Worm (Caenorhabditis elegans) whole organism, late embryonic: Measurements from ENCODE around the gene gasr-8.

ENCODE experiments used
- C08G9.2 ChIP-seq: sonication (generic microtip); optimal IDR thresholded peaks from 2 replicates; lab custom pipeline; 2016; ENCODE audit warnings: mild to moderate bottlenecking, missing genetic modification characterization, moderate library complexity, missing compliant biosample characterization
- C38D4.7 ChIP-seq: fragments of 200-800 bp; sonication (Bioruptor generic); optimal IDR thresholded peaks from 2 replicates; lab custom pipeline; 2018; ENCODE audit warnings: mild to moderate bottlenecking, missing genetic modification characterization, moderate library complexity, missing compliant biosample characterization
- F13H6.1 ChIP-seq: sonication (generic microtip); optimal IDR thresholded peaks from 2 replicates; lab custom pipeline; 2016; ENCODE audit warnings: missing genetic modification characterization, missing compliant biosample characterization
- K09A11.1 ChIP-seq: sonication (generic microtip); optimal IDR thresholded peaks from 2 replicates; lab custom pipeline; 2017; ENCODE audit warnings: antibody characterized with exemption, mild to moderate bottlenecking, missing genetic modification characterization, missing compliant biosample characterization; ENCODE audit not compliant: insufficient read depth
- Y22D7AL.16 ChIP-seq: sonication (generic microtip); optimal IDR thresholded peaks from 2 replicates; lab custom pipeline; 2016; ENCODE audit warnings: missing genetic modification characterization, missing compliant biosample characterization
- ahr-1 ChIP-seq: sonication (generic microtip); optimal IDR thresholded peaks from 2 replicates; lab custom pipeline; 2016; ENCODE audit warnings: missing genetic modification characterization, missing compliant biosample characterization
- ceh-14 ChIP-seq: sonication (generic microtip); optimal IDR thresholded peaks from 2 replicates; lab custom pipeline; 2016; ENCODE audit warnings: missing genotype, missing genetic modification characterization, missing compliant biosample characterization
- ceh-18 ChIP-seq: sonication (generic microtip); optimal IDR thresholded peaks from 2 replicates; lab custom pipeline; 2016; ENCODE audit warnings: missing genetic modification characterization, missing compliant biosample characterization
- ceh-19 ChIP-seq: fragments of 200-800 bp; sonication (Bioruptor generic); optimal IDR thresholded peaks from 2 replicates; lab custom pipeline; 2018; ENCODE audit warnings: mild to moderate bottlenecking, missing genetic modification characterization, missing compliant biosample characterization
- ceh-2 ChIP-seq: sonication (generic microtip); optimal IDR thresholded peaks from 2 replicates; lab custom pipeline; 2016; ENCODE audit warnings: missing genotype, missing genetic modification characterization, missing compliant biosample characterization
- ceh-24 ChIP-seq: sonication (generic microtip); optimal IDR thresholded peaks from 2 replicates; lab custom pipeline; 2016; ENCODE audit warnings: mild to moderate bottlenecking, missing genetic modification characterization, missing compliant biosample characterization
- ceh-30 ChIP-seq: fragments of 150-350 bp; optimal IDR thresholded peaks from 2 replicates; lab custom pipeline; 2014; ENCODE audit warnings: missing biosample characterization, missing genetic modification characterization
- ceh-31 ChIP-seq: sonication (generic microtip); optimal IDR thresholded peaks from 2 replicates; lab custom pipeline; 2016; ENCODE audit warnings: missing genetic modification characterization, missing compliant biosample characterization
- ceh-34 ChIP-seq: sonication (generic microtip); optimal IDR thresholded peaks from 2 replicates; lab custom pipeline; 2016; ENCODE audit warnings: mild to moderate bottlenecking, missing genetic modification characterization, missing compliant biosample characterization
- ceh-45 ChIP-seq: fragments of 200-800 bp; sonication (Bioruptor generic); IDR thresholded peaks from 2 replicates; pipeline ENCODE4 v1.3.6; 2022; ENCODE audit warnings: missing genetic modification reagents, missing genetic modification characterization, missing compliant biosample characterization
- ceh-48 ChIP-seq: sonication (generic microtip); optimal IDR thresholded peaks from 2 replicates; lab custom pipeline; 2016; ENCODE audit warnings: missing genetic modification characterization, inconsistent platforms, missing compliant biosample characterization
- ceh-9 ChIP-seq: sonication (generic microtip); optimal IDR thresholded peaks from 2 replicates; lab custom pipeline; 2016; ENCODE audit warnings: mild to moderate bottlenecking, missing genetic modification characterization, inconsistent platforms, missing compliant biosample characterization
- dmd-4 ChIP-seq: sonication (generic microtip); optimal IDR thresholded peaks from 2 replicates; lab custom pipeline; 2016; ENCODE audit warnings: borderline replicate concordance, missing genetic modification characterization, missing compliant biosample characterization
- elt-2 ChIP-seq: sonication (generic microtip); optimal IDR thresholded peaks from 2 replicates; lab custom pipeline; 2016; ENCODE audit warnings: missing genetic modification reagents, missing genetic modification characterization, missing compliant biosample characterization
- ets-4 ChIP-seq: sonication (generic microtip); optimal IDR thresholded peaks from 2 replicates; lab custom pipeline; 2016; ENCODE audit warnings: missing genetic modification characterization, missing compliant biosample characterization
- eyg-1 ChIP-seq: sonication (generic microtip); optimal IDR thresholded peaks from 2 replicates; lab custom pipeline; 2016; ENCODE audit warnings: missing genotype, missing genetic modification characterization, missing compliant biosample characterization
- fax-1 ChIP-seq: sonication (generic microtip); optimal IDR thresholded peaks from 2 replicates; lab custom pipeline; 2016; ENCODE audit warnings: missing genotype, missing genetic modification characterization, missing compliant biosample characterization
- fkh-10 ChIP-seq: fragments of 150-350 bp; optimal IDR thresholded peaks from 2 replicates; lab custom pipeline; 2014; ENCODE audit warnings: missing biosample characterization, missing genetic modification reagents, missing genetic modification characterization
- hlh-13 ChIP-seq: fragments of 200-800 bp; sonication (Bioruptor generic); optimal IDR thresholded peaks from 2 replicates; lab custom pipeline; 2018; ENCODE audit warnings: mild to moderate bottlenecking, missing genetic modification characterization, missing compliant biosample characterization
- lim-6 ChIP-seq: sonication (generic microtip); optimal IDR thresholded peaks from 2 replicates; lab custom pipeline; 2016; ENCODE audit warnings: missing genetic modification characterization, missing compliant biosample characterization
- madf-2 ChIP-seq: sonication (generic microtip); optimal IDR thresholded peaks from 2 replicates; lab custom pipeline; 2017; ENCODE audit warnings: missing genetic modification characterization, missing compliant biosample characterization
- nfya-1 ChIP-seq: sonication (generic microtip); optimal IDR thresholded peaks from 2 replicates; lab custom pipeline; 2017; ENCODE audit warnings: missing genetic modification characterization, mild to moderate bottlenecking, missing compliant biosample characterization, antibody characterized with exemption, moderate library complexity
- nhr-232 ChIP-seq: sonication (generic microtip); optimal IDR thresholded peaks from 2 replicates; lab custom pipeline; 2016; ENCODE audit warnings: missing genetic modification characterization, missing compliant biosample characterization
- npax-4 ChIP-seq: sonication (generic microtip); optimal IDR thresholded peaks from 2 replicates; lab custom pipeline; 2016; ENCODE audit warnings: missing genetic modification characterization, missing compliant biosample characterization
- odd-2 ChIP-seq: sonication (generic microtip); optimal IDR thresholded peaks from 2 replicates; lab custom pipeline; 2017; ENCODE audit warnings: antibody characterized with exemption, mild to moderate bottlenecking, missing genetic modification characterization, missing compliant biosample characterization
- pag-3 ChIP-seq: sonication (generic microtip); optimal IDR thresholded peaks from 2 replicates; lab custom pipeline; 2016; ENCODE audit warnings: missing compliant biosample characterization, missing genetic modification characterization, borderline replicate concordance
- pat-9 ChIP-seq: fragments of 200-800 bp; sonication (Bioruptor generic); optimal IDR thresholded peaks from 2 replicates; lab custom pipeline; 2018; ENCODE audit warnings: mild to moderate bottlenecking, missing genetic modification characterization, moderate library complexity, missing compliant biosample characterization
- pax-1 ChIP-seq: fragments of 150-350 bp; optimal IDR thresholded peaks from 2 replicates; lab custom pipeline; 2014; ENCODE audit warnings: missing biosample characterization, missing genetic modification characterization
- pros-1 ChIP-seq: fragments of 150-350 bp; optimal IDR thresholded peaks from 2 replicates; lab custom pipeline; 2014; ENCODE audit warnings: missing biosample characterization, missing genetic modification reagents, missing genetic modification characterization
- rnt-1 ChIP-seq: sonication (generic microtip); optimal IDR thresholded peaks from 2 replicates; lab custom pipeline; 2016; ENCODE audit warnings: missing genetic modification characterization, missing compliant biosample characterization
- sdc-2 ChIP-seq: sonication (generic microtip); optimal IDR thresholded peaks from 2 replicates; lab custom pipeline; 2016; ENCODE audit warnings: missing genotype, missing genetic modification characterization, missing compliant biosample characterization
- sox-2 ChIP-seq: fragments of 200-800 bp; sonication (Bioruptor generic); IDR thresholded peaks from 2 replicates; pipeline ENCODE4 v1.3.6; 2022; ENCODE audit warnings: missing genetic modification reagents, missing genetic modification characterization, missing compliant biosample characterization
- unc-42 ChIP-seq: sonication (generic microtip); optimal IDR thresholded peaks from 2 replicates; lab custom pipeline; 2016; ENCODE audit warnings: missing genotype, missing genetic modification characterization, missing compliant biosample characterization
- unc-55 ChIP-seq: sonication (generic microtip); optimal IDR thresholded peaks from 2 replicates; lab custom pipeline; 2017; ENCODE audit warnings: missing biosample characterization, missing genetic modification reagents, missing genetic modification characterization
- unc-86 ChIP-seq: sonication (generic microtip); optimal IDR thresholded peaks from 2 replicates; lab custom pipeline; 2016; ENCODE audit warnings: missing genetic modification characterization, missing compliant biosample characterization
- zip-5 ChIP-seq: sonication (generic microtip); optimal IDR thresholded peaks from 2 replicates; lab custom pipeline; 2016; ENCODE audit warnings: missing genetic modification characterization, missing compliant biosample characterization
- ztf-16 ChIP-seq: sonication (generic microtip); optimal IDR thresholded peaks from 2 replicates; lab custom pipeline; 2017; ENCODE audit warnings: missing genetic modification characterization, missing compliant biosample characterization

gasr-8 gene

ce11 chrV:14711077-14711476, 22.2 kb downstream of the gasr-8 start, which contains the start of gene ssp-33:
Gene ssp-33, plus strand, starts transcription at chrV:14711377.
- TF ChIP-seq ceh-31 (tag; lab: Kevin White, UChicago) (no peak), npax-4 (no peak), ztf-16 (tag; lab: Kevin White, UChicago) (no peak), nhr-232 (tag; lab: Kevin White, UChicago) (no peak), ceh-19 (GFP tag; lab: Kevin White, UChicago) (no peak), ceh-45 (GFP tag; lab: Robert Waterston, UW) (no peak), dmd-4 (tag; lab: Kevin White, UChicago) (no peak), pax-1 (tag; lab: Kevin White, UChicago) (no peak), unc-86 (no peak), elt-2 (tag; lab: Kevin White, UChicago) (no peak), ceh-24 (no peak), sdc-2 (no peak), lim-6 (tag; lab: Kevin White, UChicago) (no peak), sox-2 (GFP tag; lab: Robert Waterston, UW) (no peak)

- TF ChIP-seq zip-5 (tag; lab: Kevin White, UChicago): no peak
- TF ChIP-seq eyg-1 (tag; lab: Kevin White, UChicago): no peak
- no peak for TF ChIP-seq unc-55 (GFP tag; lab: Kevin White, UChicago)
- no peak for TF ChIP-seq Y22D7AL.16 (tag; lab: Kevin White, UChicago)
- TF ChIP-seq C08G9.2: no peak
- no peak for TF ChIP-seq hlh-13 (GFP tag; lab: Kevin White, UChicago)
- no peak for TF ChIP-seq elt-2 (tag; lab: Kevin White, UChicago)
- no peak for TF ChIP-seq ceh-18
- TF ChIP-seq unc-86: no peak
- TF ChIP-seq pat-9: no peak
- TF ChIP-seq fax-1 (tag; lab: Kevin White, UChicago): no peak
- TF ChIP-seq C38D4.7: no peak
- no peak for TF ChIP-seq nhr-232 (tag; lab: Kevin White, UChicago)
- no peak for TF ChIP-seq fkh-10 (GFP tag; lab: Kevin White, UChicago)
Observed at ce11 chrV:14712316-14712715, 23.4 kb downstream of the gasr-8 start, which contains the start of gene R08A2.5. Gene R08A2.5, plus strand, starts transcription at chrV:14712616.

ce11 chrV:14715608-14716007, 26.7 kb downstream of the gasr-8 start, which contains the start of gene R08A2.2:
Gene R08A2.2, minus strand, starts transcription at chrV:14715708.
- no peak for TF ChIP-seq unc-42 (tag; lab: Kevin White, UChicago)
- no peak for TF ChIP-seq ceh-14
- TF ChIP-seq pros-1 (tag; lab: Kevin White, UChicago): no peak
- no peak for TF ChIP-seq K09A11.1
- TF ChIP-seq rnt-1 (tag; lab: Kevin White, UChicago): no peak
- TF ChIP-seq madf-2 (tag; lab: Kevin White, UChicago): no peak
- no peak for TF ChIP-seq F13H6.1 (tag; lab: Kevin White, UChicago)
- no peak for TF ChIP-seq odd-2 (tag; lab: Kevin White, UChicago)

- TF ChIP-seq ceh-30 (tag; lab: Kevin White, UChicago): no peak
- no peak for TF ChIP-seq ceh-2 (tag; lab: Kevin White, UChicago)
- no peak for TF ChIP-seq pax-1 (tag; lab: Kevin White, UChicago)
- TF ChIP-seq ahr-1: no peak
- no peak for TF ChIP-seq nhr-232 (tag; lab: Kevin White, UChicago)
- no peak for TF ChIP-seq ets-4 (tag; lab: Kevin White, UChicago)
- no peak for TF ChIP-seq elt-2 (tag; lab: Kevin White, UChicago)
- no peak for TF ChIP-seq nfya-1 (tag; lab: Kevin White, UChicago)
- no peak for TF ChIP-seq ceh-34 (tag; lab: Kevin White, UChicago)
- TF ChIP-seq fkh-10 (GFP tag; lab: Kevin White, UChicago): no peak
- TF ChIP-seq ceh-24: no peak
- TF ChIP-seq ceh-48 (tag; lab: Kevin White, UChicago): no peak
- TF ChIP-seq unc-86: no peak
- TF ChIP-seq Y22D7AL.16 (tag; lab: Kevin White, UChicago): no peak
- no peak for TF ChIP-seq pag-3 (tag; lab: Kevin White, UChicago)
- TF ChIP-seq ceh-9 (tag; lab: Kevin White, UChicago): no peak
Observed at ce11 chrV:14716114-14716513, 27.2 kb downstream of the gasr-8 start, which contains the start of gene fbxa-147. Gene fbxa-147, plus strand, starts transcription at chrV:14716499.
